Fruit fly (Drosophila melanogaster) whole organism, prepupa: ENCODE data around the gene Pdfr.

Experiments used
- CG11294 ChIP-seq: fragments of 200-800 bp; sonication (Bioruptor generic); IDR thresholded peaks from 2 replicates; pipeline ENCODE4 v1.3.6; 2022; ENCODE audit warnings: missing biosample characterization, missing genetic modification characterization
- CG6276 ChIP-seq: fragments of 200-800 bp; sonication (Bioruptor generic); optimal IDR thresholded peaks from 2 replicates; lab custom pipeline; 2017; ENCODE audit warnings: missing biosample characterization, mild to moderate bottlenecking, missing genetic modification characterization
- CG8632 ChIP-seq: fragments of 200-800 bp; sonication (Bioruptor generic); optimal IDR thresholded peaks from 3 replicates; lab custom pipeline; 2016; ENCODE audit warnings: missing biosample characterization, missing genetic modification characterization
- Eip75B ChIP-seq: fragments of 200-800 bp; sonication (Bioruptor generic); optimal IDR thresholded peaks from 3 replicates; lab custom pipeline; 2016; ENCODE audit warnings: missing biosample characterization, missing genetic modification characterization
- Eip78C ChIP-seq: fragments of 200-800 bp; sonication (Bioruptor generic); peaks from one replicate; lab custom pipeline; 2016; ENCODE audit warnings: missing biosample characterization, missing genetic modification characterization
- Gug ChIP-seq: fragments of 200-800 bp; sonication (Bioruptor generic); IDR thresholded peaks from 2 replicates; pipeline ENCODE4 v1.3.6; 2022; ENCODE audit warnings: missing biosample characterization, missing genetic modification characterization
- Hr39 ChIP-seq: fragments of 200-800 bp; sonication (Bioruptor generic); optimal IDR thresholded peaks from 2 replicates; lab custom pipeline; 2016; ENCODE audit warnings: missing biosample characterization, missing genetic modification characterization
- Hr4 ChIP-seq: fragments of 200-800 bp; sonication (Bioruptor generic); optimal IDR thresholded peaks from 3 replicates; lab custom pipeline; 2016; ENCODE audit warnings: missing biosample characterization, missing genetic modification characterization
- cyc ChIP-seq: fragments of 200-800 bp; sonication (Bioruptor generic); optimal IDR thresholded peaks from 3 replicates; lab custom pipeline; 2016; ENCODE audit warnings: missing biosample characterization, missing genetic modification characterization
- fd59A ChIP-seq: fragments of 200-800 bp; sonication (Bioruptor generic); optimal IDR thresholded peaks from 2 replicates; lab custom pipeline; 2017; ENCODE audit warnings: missing biosample characterization, mild to moderate bottlenecking, missing genetic modification characterization, missing genetic modification reagents
- fkh ChIP-seq: fragments of 200-800 bp; sonication (Bioruptor generic); optimal IDR thresholded peaks from 3 replicates; lab custom pipeline; 2017; ENCODE audit warnings: missing biosample characterization, mild to moderate bottlenecking, missing genetic modification characterization, moderate library complexity
- spab ChIP-seq: fragments of 200-800 bp; sonication (Bioruptor generic); optimal IDR thresholded peaks from 2 replicates; lab custom pipeline; 2017; ENCODE audit warnings: missing biosample characterization, mild to moderate bottlenecking, missing genetic modification characterization, missing genetic modification reagents
- ss ChIP-seq, 2 experiments: fragments of 200-800 bp; sonication (Bioruptor generic); optimal IDR thresholded peaks; 2 replicates in 1 of 2; 3 replicates in 1 of 2; lab custom pipeline; 2017 to 2018; ENCODE audit warnings: mild to moderate bottlenecking in 2 of 2, missing biosample characterization in 2 of 2, missing genetic modification characterization in 2 of 2, moderate library complexity in 1 of 2

DNA sequence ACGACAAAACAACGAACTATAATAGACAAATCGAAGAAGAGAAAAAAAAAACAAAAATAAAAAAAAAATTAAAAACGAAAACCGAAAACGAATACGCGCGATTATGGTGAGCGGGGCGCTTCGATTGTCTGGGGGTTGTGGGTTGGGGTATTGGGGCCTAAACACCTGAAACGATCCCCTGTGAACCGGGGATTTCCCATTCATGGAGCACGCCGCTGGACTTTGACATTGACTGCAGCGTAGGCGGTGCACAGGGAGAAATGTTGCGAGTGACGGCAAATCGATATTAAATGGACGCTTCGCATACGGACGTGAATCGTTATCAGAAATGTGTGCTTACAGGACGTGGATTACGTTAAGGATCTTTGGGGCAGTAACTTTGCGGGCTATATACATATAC, 40.2 kb downstream of the Pdfr start:
- TF ChIP-seq Hr39 (GFP tag; lab: Kevin White, UChicago) (no peak), CG11294 (GFP tag; lab: Robert Waterston, UW) (no peak), Hr4 (GFP tag; lab: Kevin White, UChicago) (no peak), CG6276 (no peak), CG8632 (no peak), fd59A (GFP tag; lab: Kevin White, UChicago) (no peak), Eip75B (GFP tag; lab: Kevin White, UChicago) (no peak), fkh (GFP tag; lab: Kevin White, UChicago) (no peak), spab (no peak), Eip78C (GFP tag; lab: Kevin White, UChicago) (no peak), Gug (GFP tag; lab: Robert Waterston, UW) (no peak), cyc (GFP tag; lab: Kevin White, UChicago) (no peak), ss (GFP tag; optimal IDR thresholded peaks at IDR 0.05; lab: Kevin White, UChicago) (peak in 1 of 2 experiments; percentile 31)
